Fruit fly (Drosophila melanogaster): ENCODE measurements around the gene Gbeta5.
A peak's percentile ranks its signal among the peaks of the same experiment; 100 is the strongest.

Gbeta5 gene

dm6 chrX:8131693-8132313 is 20.3 kb downstream of the Gbeta5 start, which contains the start of gene CG10958:
CG10958 (plus strand) TSS chrX:8132285.
- TF ChIP-seq CG6163 (GFP tag; IDR thresholded peaks at IDR 0.05), result peak; percentile 63; the same call in 2 of the 3 replicates
- TF ChIP-seq Ets21C (GFP tag; optimal IDR thresholded peaks at IDR 0.05), result peak; percentile 14
- no peak for TF ChIP-seq CG4318 (GFP tag; optimal IDR thresholded peaks at IDR 0.05)
- TF ChIP-seq CG11902 (GFP tag; optimal IDR thresholded peaks at IDR 0.05), result peak; percentile 34
- TF ChIP-seq pdm3 (GFP tag; optimal IDR thresholded peaks at IDR 0.05), result peak; percentile 75
- TF ChIP-seq CG6854 (GFP tag; optimal IDR thresholded peaks at IDR 0.05), result peak; percentile 34
- TF ChIP-seq CG6276 (GFP tag; optimal IDR thresholded peaks at IDR 0.05), result no peak
- peak; percentile 42 for TF ChIP-seq Ets96B (tag; optimal IDR thresholded peaks at IDR 0.05)
- peak; percentile 16 for TF ChIP-seq Sox15 (GFP tag; optimal IDR thresholded peaks at IDR 0.05)
- TF ChIP-seq Hr39 (GFP tag; optimal IDR thresholded peaks at IDR 0.05), result peak; percentile 28
- TF ChIP-seq Hr4 (GFP tag; optimal IDR thresholded peaks at IDR 0.05), result peak; percentile 39
- TF ChIP-seq CG3032 (tag; optimal IDR thresholded peaks at IDR 0.05), result peak; percentile 24
- TF ChIP-seq Eip78C (GFP tag), result peak; percentile 81
- peak; percentile 34 for TF ChIP-seq CG8319 (GFP tag; optimal IDR thresholded peaks at IDR 0.05)
- TF ChIP-seq Lpt (GFP tag; optimal IDR thresholded peaks at IDR 0.05), result peak; percentile 6
- peak; percentile 73 for TF ChIP-seq CG3919 (GFP tag; optimal IDR thresholded peaks at IDR 0.05)
- peak; percentile 48 for TF ChIP-seq Sox14 (GFP tag; optimal IDR thresholded peaks at IDR 0.05)
- no peak for TF ChIP-seq CG7368 (GFP tag; optimal IDR thresholded peaks at IDR 0.05)
- no peak for TF ChIP-seq CG1621 (tag; optimal IDR thresholded peaks at IDR 0.05)
- peak; percentile 85 for TF ChIP-seq svp (GFP tag)
- peak; percentile 72 for TF ChIP-seq esn (GFP tag; optimal IDR thresholded peaks at IDR 0.05)
- TF ChIP-seq Gug (GFP tag; IDR thresholded peaks at IDR 0.05), result 0 out of 2 replicates have a peak, but pooled peaks have one; percentile 12
- peak; percentile 25 for TF ChIP-seq fd85E (GFP tag; optimal IDR thresholded peaks at IDR 0.05)
- peak; percentile 52 for TF ChIP-seq CG8632 (GFP tag; optimal IDR thresholded peaks at IDR 0.05)
- TF ChIP-seq fd59A (GFP tag; optimal IDR thresholded peaks at IDR 0.05), result no peak
- TF ChIP-seq Met (GFP tag; optimal IDR thresholded peaks at IDR 0.05), result no peak
- peak; percentile 57 for TF ChIP-seq Eip93F (GFP tag; optimal IDR thresholded peaks at IDR 0.05)
- peak; percentile 68 for TF ChIP-seq OdsH (GFP tag; optimal IDR thresholded peaks at IDR 0.05)
- no peak for TF ChIP-seq dsx (GFP tag; optimal IDR thresholded peaks at IDR 0.05; ENCODE audit: poor library complexity, severe bottlenecking)
- TF ChIP-seq achi (GFP tag; optimal IDR thresholded peaks at IDR 0.05), result peak; percentile 74
- peak; percentile 90 for TF ChIP-seq fkh (GFP tag; optimal IDR thresholded peaks at IDR 0.05)
- peak; percentile 60 for TF ChIP-seq CG34406 (GFP tag; optimal IDR thresholded peaks at IDR 0.05)
- no peak for TF ChIP-seq Hr38 (GFP tag; optimal IDR thresholded peaks at IDR 0.05)
- no peak for TF ChIP-seq Smox (GFP tag; optimal IDR thresholded peaks at IDR 0.05)
- TF ChIP-seq CG10631 (GFP tag; optimal IDR thresholded peaks at IDR 0.05), result peak; percentile 69
- peak; percentile 36 for TF ChIP-seq net (GFP tag; optimal IDR thresholded peaks at IDR 0.05)
- TF ChIP-seq CG31627 (GFP tag; optimal IDR thresholded peaks at IDR 0.05), result peak; percentile 35
- peak; percentile 60 for TF ChIP-seq CG6792 (GFP tag; optimal IDR thresholded peaks at IDR 0.05)
- peak; percentile 52; the same call in 1 of the 2 replicates for TF ChIP-seq CG15336 (GFP tag; IDR thresholded peaks at IDR 0.05)
- peak; percentile 43 for TF ChIP-seq cyc (GFP tag; optimal IDR thresholded peaks at IDR 0.05)
- TF ChIP-seq salr (GFP tag; optimal IDR thresholded peaks at IDR 0.05), result no peak
- TF ChIP-seq acj6 (GFP tag; optimal IDR thresholded peaks at IDR 0.05), result peak; percentile 66
- TF ChIP-seq topi (GFP tag; optimal IDR thresholded peaks at IDR 0.05), result peak; percentile 65
- TF ChIP-seq lz (GFP tag; optimal IDR thresholded peaks at IDR 0.05), result peak; percentile 61
- TF ChIP-seq eg (GFP tag; IDR thresholded peaks at IDR 0.05), result peak; percentile 48
- TF ChIP-seq CG10669 (GFP tag; optimal IDR thresholded peaks at IDR 0.05), result no peak
- TF ChIP-seq CG6808 (GFP tag; optimal IDR thresholded peaks at IDR 0.05), result no peak
- TF ChIP-seq Sox102F (GFP tag; optimal IDR thresholded peaks at IDR 0.05), result no peak
- TF ChIP-seq Eip75B (GFP tag; optimal IDR thresholded peaks at IDR 0.05), result peak; percentile 61
